Worm (Caenorhabditis elegans) whole organism, L2 larva: ENCODE data around the gene mdt-21.

ENCODE experiments used
- F13H6.1 ChIP-seq: sonication (generic microtip); optimal IDR thresholded peaks from 2 replicates; lab custom pipeline; 2016; ENCODE audit warnings: missing genetic modification characterization, missing compliant biosample characterization
- R02D3.7 ChIP-seq: fragments of 150-350 bp; optimal IDR thresholded peaks from 2 replicates; lab custom pipeline; 2014; ENCODE audit warnings: missing biosample characterization, missing genetic modification characterization
- ZK546.5 ChIP-seq: sonication (generic microtip); optimal IDR thresholded peaks from 2 replicates; lab custom pipeline; 2017; ENCODE audit warnings: missing biosample characterization, missing genetic modification characterization
- ama-1 ChIP-seq: fragments of 150-350 bp; optimal IDR thresholded peaks from 2 replicates; lab custom pipeline; 2018; ENCODE audit warnings: inconsistent platforms
- lin-39 ChIP-seq: fragments of 150-350 bp; optimal IDR thresholded peaks from 2 replicates; lab custom pipeline; 2014; ENCODE audit warnings: missing biosample characterization, missing genetic modification reagents, missing genetic modification characterization
- mab-5 ChIP-seq: fragments of 150-350 bp; optimal IDR thresholded peaks from 2 replicates; lab custom pipeline; 2014; ENCODE audit warnings: missing biosample characterization, missing genetic modification characterization
- nhr-6 ChIP-seq: fragments of 150-350 bp; optimal IDR thresholded peaks from 2 replicates; lab custom pipeline; 2014; ENCODE audit warnings: missing biosample characterization, missing genetic modification characterization
- snpc-4 ChIP-seq: fragments of 150-350 bp; optimal IDR thresholded peaks from 2 replicates; lab custom pipeline; 2014; ENCODE audit warnings: missing biosample characterization, missing genetic modification characterization
- unc-55 ChIP-seq: fragments of 150-350 bp; sonication (generic microtip); optimal IDR thresholded peaks from 3 replicates; lab custom pipeline; 2014; ENCODE audit warnings: missing biosample characterization, missing genetic modification reagents, missing genetic modification characterization

DNA sequence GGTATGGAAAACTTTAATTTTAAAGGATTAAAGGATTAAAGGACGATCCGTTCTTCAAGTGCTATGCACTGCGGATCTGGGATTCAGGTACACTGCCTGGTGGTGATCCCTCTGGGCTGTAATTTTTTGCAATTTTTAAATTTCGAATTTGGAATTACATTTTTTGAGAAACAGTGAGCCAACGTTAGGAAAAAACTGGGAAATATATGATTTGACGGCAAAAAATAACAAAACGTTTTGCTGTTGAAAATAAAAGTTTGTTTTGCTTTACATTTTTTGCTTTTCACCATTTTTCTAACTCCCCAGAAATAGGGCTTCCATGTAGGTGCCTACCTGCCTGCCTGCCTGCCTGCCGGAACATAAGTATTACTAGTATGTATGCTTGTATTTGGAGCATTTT is 30.0 kb downstream of the mdt-21 start, which contains the start of gene C18D11.10:
- TF ChIP-seq unc-55 (GFP tag; lab: Kevin White, UChicago) (no peak), ZK546.5 (tag; lab: Kevin White, UChicago) (no peak), ama-1 (lab: Kevin White, UChicago) (no peak), lin-39 (tag; lab: Kevin White, UChicago) (no peak), nhr-6 (no peak), snpc-4 (tag; lab: Kevin White, UChicago) (no peak), mab-5 (tag; lab: Kevin White, UChicago) (no peak), R02D3.7 (tag; lab: Kevin White, UChicago) (no peak), F13H6.1 (tag; lab: Kevin White, UChicago) (no peak)
